Fruit fly (Drosophila melanogaster) whole organism, wandering third instar larva: ENCODE measurements around the gene Pdfr.

Experiments used
- CG32264 ChIP-seq: fragments of 200-800 bp; sonication (Bioruptor generic); optimal IDR thresholded peaks from 2 replicates; lab custom pipeline; 2016; ENCODE audit warnings: missing biosample characterization, missing genetic modification characterization
- Myc ChIP-seq: fragments of >200 bp; optimal IDR thresholded peaks from 2 replicates; lab custom pipeline; 2017
- Rel ChIP-seq, 2 experiments: fragments of 200-800 bp; sonication (Bioruptor generic) in 1 of 2; optimal IDR thresholded peaks; 2 replicates in 1 of 2; 3 replicates in 1 of 2; lab custom pipeline; 2016 to 2019; ENCODE audit warnings: mild to moderate bottlenecking in 2 of 2, missing biosample characterization in 2 of 2, missing genetic modification characterization in 2 of 2, moderate library complexity in 1 of 2
- br ChIP-seq: fragments of 200-800 bp; sonication (Bioruptor generic); optimal IDR thresholded peaks from 2 replicates; lab custom pipeline; 2016; ENCODE audit warnings: missing biosample characterization, missing genetic modification characterization
- brk ChIP-seq: fragments of 200-800 bp; sonication (Bioruptor generic); optimal IDR thresholded peaks from 2 replicates; lab custom pipeline; 2016; ENCODE audit warnings: missing biosample characterization, mild to moderate bottlenecking, missing genetic modification characterization
- dmrt93B ChIP-seq: fragments of 200-800 bp; sonication (Bioruptor generic); optimal IDR thresholded peaks from 2 replicates; lab custom pipeline; 2018; ENCODE audit warnings: missing biosample characterization, mild to moderate bottlenecking, missing genetic modification characterization
- dsf ChIP-seq: sonication (Bioruptor generic); optimal IDR thresholded peaks from 2 replicates; lab custom pipeline; 2016; ENCODE audit warnings: missing biosample characterization, missing genetic modification characterization, borderline replicate concordance
- h ChIP-seq: fragments of 200-800 bp; sonication (Bioruptor generic); optimal IDR thresholded peaks from 3 replicates; lab custom pipeline; 2016; ENCODE audit warnings: missing biosample characterization, mild to moderate bottlenecking, missing genetic modification characterization
- jim ChIP-seq: fragments of 175-275, 200-325 bp; sonication (Bioruptor generic); optimal IDR thresholded peaks from 2 replicates; lab custom pipeline; 2016; ENCODE audit warnings: missing biosample characterization, mild to moderate bottlenecking, missing genetic modification characterization
- pan ChIP-seq: fragments of >200 bp; optimal IDR thresholded peaks from 2 replicates; lab custom pipeline; 2017
- usp ChIP-seq: fragments of >200 bp; optimal IDR thresholded peaks from 2 replicates; lab custom pipeline; 2017; ENCODE audit warnings: missing biosample characterization, missing genetic modification characterization

DNA sequence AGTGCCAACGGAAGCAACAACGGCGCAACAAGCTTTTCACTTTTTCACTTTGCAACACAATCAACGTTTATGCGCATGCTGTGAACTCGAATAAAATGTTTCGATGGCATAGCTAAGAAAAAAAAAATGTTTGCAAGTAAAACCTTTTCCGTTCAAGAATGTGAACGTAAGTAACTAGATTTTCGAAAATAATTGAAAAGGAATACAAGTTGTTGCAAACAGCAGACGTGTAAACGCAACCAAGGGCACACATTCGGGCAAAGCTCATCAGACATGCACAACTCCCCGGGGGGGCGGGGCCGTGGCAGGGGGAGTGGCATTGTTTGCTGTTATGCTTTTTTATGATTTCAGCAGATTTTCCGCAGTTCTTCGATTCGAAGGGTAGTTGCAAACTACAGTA is 33.6 kb upstream of the Pdfr start:
- peak; percentile 20 for TF ChIP-seq dmrt93B (GFP tag; lab: Kevin White, UChicago)
- no peak for TF ChIP-seq dsf
- no peak for TF ChIP-seq Myc (lab: Kevin White, UChicago)
- no peak for TF ChIP-seq jim (GFP tag; lab: Kevin White, UChicago)
- TF ChIP-seq pan (lab: Kevin White, UChicago) = no peak
- peak; percentile 65 for TF ChIP-seq br (GFP tag; lab: Kevin White, UChicago)
- TF ChIP-seq h = peak; percentile 75
- no peak for TF ChIP-seq usp (GFP tag; lab: Kevin White, UChicago)
- TF ChIP-seq Rel (GFP tag; optimal IDR thresholded peaks at IDR 0.05; lab: Kevin White, UChicago) = no peak
- no peak for TF ChIP-seq Rel (tag; optimal IDR thresholded peaks at IDR 0.05; lab: Kevin White, UChicago)
- peak; percentile 20 for TF ChIP-seq brk (GFP tag; lab: Kevin White, UChicago)
- TF ChIP-seq CG32264 = no peak
